Fruit fly (Drosophila melanogaster): ENCODE results near the gene CG13010.

The CG13010 gene

dm6 chrX:16689339-16689738 is 10.6 kb upstream of the CG13010 start:
- TF ChIP-seq Mes4 (GFP tag; optimal IDR thresholded peaks at IDR 0.05) (no peak), grn (GFP tag; optimal IDR thresholded peaks at IDR 0.05) (peak; percentile 34), sr (GFP tag; IDR thresholded peaks at IDR 0.05) (peak; percentile 90), CG1602 (GFP tag; optimal IDR thresholded peaks at IDR 0.05) (no peak)

DNA sequence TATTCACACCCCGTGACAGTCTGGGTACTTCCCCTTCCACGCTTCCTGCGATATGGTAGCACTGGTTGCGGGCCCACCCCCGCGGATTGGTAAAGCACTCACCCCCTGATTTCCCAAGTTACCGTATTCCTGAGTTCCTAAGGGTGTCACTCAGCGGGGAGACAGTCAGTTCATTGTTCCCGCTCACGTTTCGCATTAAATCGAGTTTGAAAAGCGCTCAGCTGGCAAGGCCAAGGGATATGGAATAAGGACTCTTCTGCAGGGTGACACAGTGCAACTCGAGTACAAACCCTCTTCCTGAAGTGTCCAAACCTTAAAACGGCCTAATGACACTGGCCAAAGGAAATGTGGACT is 9.3 kb upstream of the CG13010 start:
- TF ChIP-seq Dref (GFP tag; IDR thresholded peaks at IDR 0.05): 0 out of 2 replicates have a peak, but pooled peaks have one; percentile 31
- TF ChIP-seq Med (GFP tag): peak; percentile 31
- no peak for TF ChIP-seq PHDP (tag; optimal IDR thresholded peaks at IDR 0.05)
- peak; percentile 60; the same call in 2 of the 3 replicates for TF ChIP-seq z (GFP tag; IDR thresholded peaks at IDR 0.05)
- TF ChIP-seq CG14710 (tag; optimal IDR thresholded peaks at IDR 0.05): peak; percentile 32
- peak; percentile 74 for TF ChIP-seq pros (GFP tag; optimal IDR thresholded peaks at IDR 0.05)
- TF ChIP-seq bowl (GFP tag; IDR thresholded peaks at IDR 0.05): no peak
- TF ChIP-seq E2f2 (GFP tag; IDR thresholded peaks at IDR 0.05): 0 out of 2 replicates have a peak, but pooled peaks have one; percentile 9

DNA sequence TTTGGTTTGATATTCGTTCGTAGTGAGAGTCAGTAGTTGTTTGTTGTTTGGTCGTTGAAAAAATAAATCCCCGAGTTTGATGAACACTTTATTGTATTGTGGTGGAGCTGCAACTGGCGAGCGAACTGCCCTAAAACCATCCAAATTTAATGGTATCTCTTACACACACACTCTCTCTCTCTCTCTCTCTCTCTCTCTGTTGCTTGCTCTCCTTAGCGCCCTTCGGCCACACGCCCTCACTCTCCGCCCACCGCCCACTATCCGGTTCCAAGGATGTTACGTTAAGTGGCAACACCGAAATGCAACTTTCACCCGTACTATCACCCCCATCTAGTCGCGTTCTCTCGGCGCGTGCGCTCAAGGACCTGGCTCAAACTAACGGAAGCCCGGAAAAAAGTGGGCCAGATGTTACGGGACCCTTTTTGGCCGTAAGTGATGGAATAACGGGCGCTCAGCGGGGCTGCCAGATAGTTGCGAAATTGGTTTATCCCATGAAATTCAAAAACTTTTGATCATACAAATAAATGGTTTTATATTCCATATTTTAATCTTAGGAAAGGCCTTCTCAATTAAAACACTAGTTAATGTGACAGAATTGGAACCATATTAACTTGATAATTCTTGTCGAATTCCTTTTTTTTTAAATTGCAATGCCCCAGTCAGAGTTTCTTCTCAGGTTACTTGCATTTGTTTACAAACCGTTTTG is 8.8 kb upstream of the CG13010 start:
- no peak for TF ChIP-seq cato (GFP tag; optimal IDR thresholded peaks at IDR 0.05; ENCODE audit: borderline replicate concordance)
- no peak for TF ChIP-seq peb (GFP tag; IDR thresholded peaks at IDR 0.05)
- no peak for TF ChIP-seq CG3726 (GFP tag; IDR thresholded peaks at IDR 0.05)
- TF ChIP-seq Ets65A (GFP tag): peak; percentile 76
- 0 out of 2 replicates have a peak, but pooled peaks have one; percentile 8 for TF ChIP-seq CG6689 (GFP tag; IDR thresholded peaks at IDR 0.05)
- peak; percentile 24 for TF ChIP-seq nmo (GFP tag; optimal IDR thresholded peaks at IDR 0.05)
- TF ChIP-seq row (GFP tag; IDR thresholded peaks at IDR 0.05): 0 out of 3 replicates have a peak, but pooled peaks have one; percentile 24
- TF ChIP-seq CG6683 (GFP tag; optimal IDR thresholded peaks at IDR 0.05): no peak
- TF ChIP-seq fd3F (GFP tag; optimal IDR thresholded peaks at IDR 0.05): no peak
- TF ChIP-seq CG15514 (GFP tag; optimal IDR thresholded peaks at IDR 0.05): peak; percentile 24
- peak; percentile 1 for TF ChIP-seq Meics (GFP tag; optimal IDR thresholded peaks at IDR 0.05)
- peak; percentile 13 for TF ChIP-seq gfzf (GFP tag; optimal IDR thresholded peaks at IDR 0.05)
- TF ChIP-seq sens (GFP tag): peak; percentile 78
- TF ChIP-seq gem (tag; optimal IDR thresholded peaks at IDR 0.05): peak; percentile 7
- TF ChIP-seq ham (GFP tag; IDR thresholded peaks at IDR 0.05): no peak
- TF ChIP-seq CG13424 (tag; optimal IDR thresholded peaks at IDR 0.05): peak; percentile 0
- peak; percentile 36 for TF ChIP-seq Med (GFP tag)
- TF ChIP-seq D19A (tag; optimal IDR thresholded peaks at IDR 0.05): peak; percentile 9
- peak; percentile 20 for TF ChIP-seq phol (tag; optimal IDR thresholded peaks at IDR 0.05)
- TF ChIP-seq Bgb (GFP tag; IDR thresholded peaks at IDR 0.05; ENCODE audit: partially characterized antibody): no peak
- peak; percentile 17 for TF ChIP-seq CG2120 (GFP tag; optimal IDR thresholded peaks at IDR 0.05)
- peak; percentile 38 for TF ChIP-seq CG18599 (GFP tag; optimal IDR thresholded peaks at IDR 0.05)
- TF ChIP-seq CG3163 (GFP tag; optimal IDR thresholded peaks at IDR 0.05): no peak
- TF ChIP-seq Trl (optimal IDR thresholded peaks at IDR 0.05): peak; percentile 56 to 79
- TF ChIP-seq Trl (GFP tag; optimal IDR thresholded peaks at IDR 0.05): no peak
- TF ChIP-seq ewg (GFP tag; optimal IDR thresholded peaks at IDR 0.05): peak; percentile 80
- no peak for TF ChIP-seq CG8290 (GFP tag; optimal IDR thresholded peaks at IDR 0.05)
- no peak for TF ChIP-seq CG8290 (tag; optimal IDR thresholded peaks at IDR 0.05)
- no peak; the same call in 1 of the 2 replicates for TF ChIP-seq crol (GFP tag; IDR thresholded peaks at IDR 0.05)
- TF ChIP-seq Optix (GFP tag; IDR thresholded peaks at IDR 0.05): no peak
- TF ChIP-seq chinmo (GFP tag; IDR thresholded peaks at IDR 0.05; ENCODE audit: partially characterized antibody): 0 out of 4 replicates have a peak, but pooled peaks have one; percentile 25
- TF ChIP-seq CG7556 (GFP tag; optimal IDR thresholded peaks at IDR 0.05): peak; percentile 3
- TF ChIP-seq CG30403 (GFP tag; optimal IDR thresholded peaks at IDR 0.05): peak; percentile 16
- no peak for TF ChIP-seq CG1602 (GFP tag; optimal IDR thresholded peaks at IDR 0.05)
- TF ChIP-seq CG9727 (GFP tag; optimal IDR thresholded peaks at IDR 0.05): peak; percentile 15
- TF ChIP-seq Fer1 (GFP tag; optimal IDR thresholded peaks at IDR 0.05): peak; percentile 33
- TF ChIP-seq CG9437 (GFP tag; optimal IDR thresholded peaks at IDR 0.05): peak; percentile 15

Data from whole organism, embryonic.